Worm (Caenorhabditis elegans) whole organism, mixed stage, embryonic: ENCODE results near the gene F43G6.16.

Experiments
- M03D4.4 ChIP-seq: sonication (generic microtip); optimal IDR thresholded peaks from 2 replicates; lab custom pipeline; 2017; ENCODE audit warnings: mild to moderate bottlenecking, missing genetic modification characterization, missing compliant biosample characterization
- bed-3 ChIP-seq: fragments of 200-800 bp; sonication (Bioruptor generic); optimal IDR thresholded peaks from 3 replicates; lab custom pipeline; 2018; ENCODE audit warnings: mild to moderate bottlenecking, missing genetic modification characterization, moderate library complexity, missing compliant biosample characterization
- blmp-1 ChIP-seq: fragments of 150-350 bp; optimal IDR thresholded peaks from 2 replicates; lab custom pipeline; 2014; ENCODE audit warnings: missing biosample characterization, missing genetic modification characterization
- ceh-39 ChIP-seq: fragments of 150-350 bp; optimal IDR thresholded peaks from 2 replicates; lab custom pipeline; 2014; ENCODE audit warnings: missing biosample characterization, missing genetic modification characterization
- ceh-43 ChIP-seq: fragments of 200-800 bp; sonication (Bioruptor generic); optimal IDR thresholded peaks from 2 replicates; lab custom pipeline; 2018; ENCODE audit warnings: mild to moderate bottlenecking, missing genetic modification characterization, moderate library complexity, missing compliant biosample characterization
- ceh-83 ChIP-seq: fragments of 200-800 bp; sonication (Bioruptor generic); optimal IDR thresholded peaks from 2 replicates; lab custom pipeline; 2018; ENCODE audit warnings: mild to moderate bottlenecking, missing genetic modification characterization, missing compliant biosample characterization
- ces-1 ChIP-seq: fragments of 150-350 bp; optimal IDR thresholded peaks from 2 replicates; lab custom pipeline; 2014; ENCODE audit warnings: missing biosample characterization, missing genetic modification reagents, missing genetic modification characterization
- drap-1 ChIP-seq: fragments of 200-800 bp; sonication (Bioruptor generic); optimal IDR thresholded peaks from 3 replicates; lab custom pipeline; 2018; ENCODE audit warnings: mild to moderate bottlenecking, missing genetic modification characterization, missing compliant biosample characterization
- elt-1 ChIP-seq: sonication (generic microtip); optimal IDR thresholded peaks from 2 replicates; lab custom pipeline; 2017; ENCODE audit warnings: missing genetic modification characterization, mild to moderate bottlenecking, missing compliant biosample characterization, antibody characterized with exemption, moderate library complexity, borderline replicate concordance; ENCODE audit not compliant: insufficient read depth
- elt-3 ChIP-seq: fragments of 150-350 bp; optimal IDR thresholded peaks from 2 replicates; lab custom pipeline; 2014; ENCODE audit warnings: missing biosample characterization, missing genetic modification characterization
- flh-1 ChIP-seq: fragments of 200-800 bp; sonication (Bioruptor generic); optimal IDR thresholded peaks from 2 replicates; lab custom pipeline; 2018; ENCODE audit warnings: mild to moderate bottlenecking, missing genetic modification characterization, moderate library complexity, missing compliant biosample characterization
- ham-2 ChIP-seq: fragments of 200-800 bp; sonication (Bioruptor generic); optimal IDR thresholded peaks from 2 replicates; lab custom pipeline; 2018; ENCODE audit warnings: mild to moderate bottlenecking, missing genetic modification characterization, missing compliant biosample characterization
- hlh-1 ChIP-seq: fragments of 150-350 bp; optimal IDR thresholded peaks from 2 replicates; lab custom pipeline; 2014; ENCODE audit warnings: missing biosample characterization, missing genetic modification reagents, missing genetic modification characterization
- lin-13 ChIP-seq: fragments of 150-350 bp; optimal IDR thresholded peaks from 2 replicates; lab custom pipeline; 2014; ENCODE audit warnings: missing biosample characterization, missing genetic modification characterization
- lin-32 ChIP-seq: fragments of 200-800 bp; sonication (Bioruptor generic); optimal IDR thresholded peaks from 2 replicates; lab custom pipeline; 2018; ENCODE audit warnings: mild to moderate bottlenecking, missing genetic modification characterization, missing compliant biosample characterization
- lsy-2 ChIP-seq: fragments of 150-350 bp; optimal IDR thresholded peaks from 2 replicates; lab custom pipeline; 2014; ENCODE audit warnings: missing biosample characterization, missing genetic modification characterization
- mep-1 ChIP-seq: fragments of 150-350 bp; optimal IDR thresholded peaks from 2 replicates; lab custom pipeline; 2017; ENCODE audit warnings: missing biosample characterization, missing genetic modification reagents, missing genetic modification characterization, inconsistent platforms
- mls-2 ChIP-seq: sonication (generic microtip); optimal IDR thresholded peaks from 2 replicates; lab custom pipeline; 2016; ENCODE audit warnings: mild to moderate bottlenecking, missing genetic modification characterization, moderate library complexity, missing compliant biosample characterization
- nhr-12 ChIP-seq: fragments of 150-350 bp; optimal IDR thresholded peaks from 2 replicates; lab custom pipeline; 2014; ENCODE audit warnings: missing biosample characterization, missing genetic modification characterization
- nhr-2 ChIP-seq: fragments of 150-350 bp; optimal IDR thresholded peaks from 2 replicates; lab custom pipeline; 2014; ENCODE audit warnings: missing biosample characterization, missing genetic modification characterization
- nhr-28 ChIP-seq: fragments of 150-350 bp; optimal IDR thresholded peaks from 2 replicates; lab custom pipeline; 2014; ENCODE audit warnings: missing biosample characterization, missing genetic modification characterization
- nhr-76 ChIP-seq: sonication (generic microtip); optimal IDR thresholded peaks from 2 replicates; lab custom pipeline; 2017; ENCODE audit warnings: missing biosample characterization, missing genetic modification characterization
- pha-4 ChIP-seq: fragments of 150-350 bp; optimal IDR thresholded peaks from 2 replicates; lab custom pipeline; 2018; ENCODE audit warnings: missing biosample characterization, missing genetic modification reagents, missing genetic modification characterization
- sem-2 ChIP-seq: fragments of 200-800 bp; sonication (Bioruptor generic); optimal IDR thresholded peaks from 2 replicates; lab custom pipeline; 2018; ENCODE audit warnings: mild to moderate bottlenecking, missing genetic modification characterization, missing compliant biosample characterization
- snpc-4 ChIP-seq: fragments of 150-350 bp; optimal IDR thresholded peaks from 2 replicates; lab custom pipeline; 2014; ENCODE audit warnings: missing biosample characterization, missing genetic modification characterization
- sptf-1 ChIP-seq: sonication (generic microtip); optimal IDR thresholded peaks from 2 replicates; lab custom pipeline; 2017; ENCODE audit warnings: mild to moderate bottlenecking, missing genetic modification characterization, moderate library complexity, missing compliant biosample characterization
- tbx-8 ChIP-seq: fragments of 200-800 bp; sonication (Bioruptor generic); optimal IDR thresholded peaks from 2 replicates; lab custom pipeline; 2018; ENCODE audit warnings: mild to moderate bottlenecking, missing genetic modification characterization, moderate library complexity, missing compliant biosample characterization
- unc-120 ChIP-seq: sonication (generic microtip); optimal IDR thresholded peaks from 2 replicates; lab custom pipeline; 2017; ENCODE audit warnings: missing genetic modification characterization, missing compliant biosample characterization; ENCODE audit not compliant: poor library complexity, severe bottlenecking
- unc-39 ChIP-seq: fragments of 150-350 bp; optimal IDR thresholded peaks from 2 replicates; lab custom pipeline; 2014; ENCODE audit warnings: missing biosample characterization, missing genetic modification characterization
- unc-62 ChIP-seq: fragments of 150-350 bp; optimal IDR thresholded peaks from 2 replicates; lab custom pipeline; 2014; ENCODE audit warnings: missing biosample characterization, missing genetic modification reagents, missing genetic modification characterization
- zip-8 ChIP-seq: fragments of 150-350 bp; optimal IDR thresholded peaks from 2 replicates; lab custom pipeline; 2014; ENCODE audit warnings: missing biosample characterization, missing genetic modification characterization
- ztf-11 ChIP-seq: fragments of 150-350 bp; optimal IDR thresholded peaks from 2 replicates; lab custom pipeline; 2014; ENCODE audit warnings: missing biosample characterization, missing genetic modification characterization

The F43G6.16 gene

DNA sequence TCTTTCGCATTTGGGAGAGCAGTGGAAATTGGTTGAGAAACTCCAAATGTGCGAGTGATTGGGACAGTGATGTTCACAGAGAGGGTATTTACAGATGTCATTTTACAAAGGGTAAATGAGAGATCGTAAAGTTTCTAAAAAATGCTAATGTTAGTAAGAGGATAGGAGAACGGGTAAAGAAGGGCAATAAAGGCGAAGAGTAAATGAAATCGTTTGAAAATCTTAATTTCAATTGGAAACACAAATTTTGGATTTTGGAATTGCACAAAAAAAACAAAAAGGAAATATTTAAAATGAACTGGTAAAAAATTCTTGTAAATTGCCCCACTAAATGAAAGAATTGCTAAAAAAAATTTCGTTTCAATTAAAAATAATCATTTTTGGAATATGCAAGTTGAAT lies 34.0 kb upstream of the F43G6.16 start, which contains the start of gene pap-3:
Gene pap-3, minus strand, starts transcription at position 101 of the 400 bp plus-strand sequence.
- TF ChIP-seq M03D4.4 (tag; lab: Kevin White, UChicago) (no peak), bed-3 (no peak), sptf-1 (no peak), tbx-8 (GFP tag; lab: Kevin White, UChicago) (no peak), drap-1 (GFP tag; lab: Kevin White, UChicago) (no peak), ceh-83 (GFP tag; lab: Kevin White, UChicago) (no peak), nhr-2 (tag; lab: Kevin White, UChicago) (no peak), mep-1 (no peak), mls-2 (tag; lab: Kevin White, UChicago) (no peak), snpc-4 (tag; lab: Kevin White, UChicago) (no peak), elt-1 (tag; lab: Kevin White, UChicago) (no peak), ztf-11 (tag; lab: Kevin White, UChicago) (no peak), unc-62 (GFP tag; lab: Kevin White, UChicago) (no peak), blmp-1 (tag; lab: Kevin White, UChicago) (no peak), zip-8 (tag; lab: Kevin White, UChicago) (no peak), lin-32 (GFP tag; lab: Kevin White, UChicago) (no peak), ceh-43 (GFP tag; lab: Kevin White, UChicago) (no peak)

DNA sequence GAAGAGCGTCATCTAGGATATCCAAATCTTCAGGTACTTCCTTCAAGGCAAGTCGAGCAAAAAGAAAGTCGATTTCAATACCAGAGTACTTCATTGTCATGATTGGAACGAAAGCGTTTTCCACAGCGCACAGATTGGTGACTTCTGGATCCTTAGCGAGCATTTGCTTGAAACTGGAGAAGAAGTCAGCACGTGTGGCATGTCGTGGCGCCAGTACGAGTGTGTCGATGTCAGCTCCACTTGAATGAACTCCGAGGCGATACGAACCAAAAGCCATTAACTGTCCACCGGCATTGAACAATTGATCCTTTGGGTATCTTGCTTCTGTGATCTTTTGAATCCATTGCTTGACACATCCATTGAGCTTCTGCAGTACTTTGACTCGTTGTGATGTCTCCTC lies 33.6 kb upstream of the F43G6.16 start:
- TF ChIP-seq unc-39 (tag; lab: Kevin White, UChicago) (no peak), ztf-11 (tag; lab: Kevin White, UChicago) (no peak), M03D4.4 (tag; lab: Kevin White, UChicago) (no peak), nhr-76 (tag; lab: Kevin White, UChicago) (no peak), lin-32 (GFP tag; lab: Kevin White, UChicago) (no peak), hlh-1 (tag; lab: Kevin White, UChicago) (no peak), zip-8 (tag; lab: Kevin White, UChicago) (no peak), ceh-39 (tag; lab: Kevin White, UChicago) (no peak), sptf-1 (no peak), lin-13 (tag; lab: Kevin White, UChicago) (no peak), flh-1 (no peak), nhr-28 (no peak), pha-4 (no peak)

DNA sequence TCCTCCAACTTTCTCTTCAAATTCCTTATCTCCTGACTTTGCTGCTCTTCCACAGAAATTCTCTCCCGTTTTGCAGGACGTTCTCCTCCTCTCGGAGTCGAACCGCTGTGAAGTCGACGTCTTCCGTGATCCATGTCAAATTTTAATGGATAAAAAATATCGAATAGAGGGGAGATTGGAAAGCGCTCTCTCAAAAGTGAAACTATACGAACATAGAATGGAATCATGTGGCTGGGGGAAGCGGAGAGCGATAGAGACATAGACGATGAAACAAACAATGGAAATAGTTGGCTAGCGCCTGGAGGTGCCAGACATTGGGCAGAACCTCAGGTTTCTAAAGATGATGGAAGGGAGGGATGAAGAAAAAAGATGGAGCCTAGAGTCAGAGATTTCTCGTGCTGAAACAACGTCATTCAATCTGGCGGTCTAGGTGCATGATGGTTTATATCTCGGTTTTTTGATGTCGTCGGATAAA lies 31.5 kb upstream of the F43G6.16 start, which contains the start of gene F43G6.8:
Gene F43G6.8, minus strand, starts transcription at position 198 of the 475 bp plus-strand sequence.
- TF ChIP-seq lsy-2 (tag; lab: Kevin White, UChicago) (no peak), unc-120 (tag; lab: Kevin White, UChicago) (peak; percentile 26), ham-2 (peak; percentile 40)

DNA sequence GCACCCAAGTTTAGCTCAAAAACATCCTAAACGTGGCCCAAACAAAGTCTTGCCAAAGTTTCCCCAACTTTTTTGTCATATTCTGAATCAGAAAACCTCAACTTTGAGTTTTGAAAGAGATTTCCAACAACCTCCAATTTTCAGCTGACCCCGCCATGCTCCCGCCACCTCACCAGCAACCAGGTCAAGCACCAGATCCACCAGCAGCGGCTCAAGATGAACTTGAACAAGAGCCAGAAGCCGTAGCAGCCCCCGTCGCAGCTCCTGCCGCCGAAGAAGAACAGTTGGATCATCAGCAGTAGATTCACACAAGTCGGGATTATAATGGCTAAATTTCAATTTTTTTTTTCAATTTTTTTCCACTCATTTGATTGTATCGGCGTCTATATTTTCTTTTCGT lies 28.8 kb upstream of the F43G6.16 start:
- TF ChIP-seq elt-3 (tag; lab: Kevin White, UChicago) = no peak
- no peak for TF ChIP-seq lin-32 (GFP tag; lab: Kevin White, UChicago)
- TF ChIP-seq nhr-12 (tag; lab: Kevin White, UChicago) = no peak
- TF ChIP-seq sem-2 = no peak
- TF ChIP-seq lin-13 (tag; lab: Kevin White, UChicago) = no peak
- no peak for TF ChIP-seq ceh-39 (tag; lab: Kevin White, UChicago)
- TF ChIP-seq lsy-2 (tag; lab: Kevin White, UChicago) = no peak
- no peak for TF ChIP-seq snpc-4 (tag; lab: Kevin White, UChicago)
- TF ChIP-seq ztf-11 (tag; lab: Kevin White, UChicago) = no peak
- TF ChIP-seq ceh-43 (GFP tag; lab: Kevin White, UChicago) = no peak
- no peak for TF ChIP-seq unc-39 (tag; lab: Kevin White, UChicago)
- no peak for TF ChIP-seq mls-2 (tag; lab: Kevin White, UChicago)
- TF ChIP-seq ces-1 (GFP tag; lab: Kevin White, UChicago) = no peak
- TF ChIP-seq unc-62 (GFP tag; lab: Kevin White, UChicago) = no peak
- no peak for TF ChIP-seq mep-1
- TF ChIP-seq, all 35 proteins: peak for 0
